Worm (Caenorhabditis elegans) whole organism, young adult: ENCODE results near the gene ubxn-5.
A peak's percentile ranks its signal among the peaks of the same experiment; 100 is the strongest.

Source experiments
- B0019.2 ChIP-seq: fragments of 200-800 bp; sonication (Bioruptor generic); conservative IDR thresholded peaks from 2 replicates; pipeline ENCODE4 v1.3.6; 2022; ENCODE audit warnings: missing genetic modification reagents, missing genetic modification characterization, missing compliant biosample characterization
- B0336.3 ChIP-seq: fragments of 200-800 bp; sonication (Bioruptor generic); IDR thresholded peaks from 2 replicates; pipeline ENCODE4 v1.3.6; 2022; ENCODE audit warnings: missing genetic modification characterization, missing compliant biosample characterization
- F10E7.11 ChIP-seq: sonication (generic microtip); optimal IDR thresholded peaks from 2 replicates; lab custom pipeline; 2017; ENCODE audit warnings: mild to moderate bottlenecking, missing genetic modification characterization, moderate library complexity, missing compliant biosample characterization
- F37B4.10 ChIP-seq: fragments of 200-800 bp; sonication (Bioruptor generic); IDR thresholded peaks from 2 replicates; pipeline ENCODE4 v1.3.6; 2022; ENCODE audit warnings: missing genetic modification characterization, missing compliant biosample characterization
- F52B5.7 ChIP-seq: sonication (generic microtip); optimal IDR thresholded peaks from 2 replicates; lab custom pipeline; 2016; ENCODE audit warnings: mild to moderate bottlenecking, missing genetic modification characterization, missing compliant biosample characterization
- F57C9.4 ChIP-seq: sonication (generic microtip); optimal IDR thresholded peaks from 2 replicates; lab custom pipeline; 2017; ENCODE audit warnings: mild to moderate bottlenecking, missing genetic modification characterization, missing compliant biosample characterization
- K12H6.12 ChIP-seq: fragments of 200-800 bp; sonication (Bioruptor generic); optimal IDR thresholded peaks from 2 replicates; lab custom pipeline; 2018; ENCODE audit warnings: mild to moderate bottlenecking, missing genetic modification characterization, missing compliant biosample characterization
- T07F8.4 ChIP-seq: sonication (generic microtip); optimal IDR thresholded peaks from 2 replicates; lab custom pipeline; 2016; ENCODE audit warnings: mild to moderate bottlenecking, missing genetic modification characterization, moderate library complexity, missing compliant biosample characterization
- Y53F4B.3 ChIP-seq: fragments of 200-800 bp; sonication (Bioruptor generic); IDR thresholded peaks from 2 replicates; pipeline ENCODE4 v1.3.6; 2022; ENCODE audit warnings: missing genetic modification reagents, missing genetic modification characterization, missing compliant biosample characterization
- Y53G8AR.9 ChIP-seq: fragments of 200-800 bp; sonication (Bioruptor generic); conservative IDR thresholded peaks from 2 replicates; pipeline ENCODE4 v1.3.6; 2022; ENCODE audit warnings: missing genetic modification reagents, missing genetic modification characterization, missing compliant biosample characterization
- aptf-2 ChIP-seq: fragments of 200-800 bp; sonication (Bioruptor generic); conservative IDR thresholded peaks from 2 replicates; pipeline ENCODE4 v1.3.6; 2022; ENCODE audit warnings: missing genetic modification reagents, missing genetic modification characterization, missing compliant biosample characterization
- athp-1 ChIP-seq: sonication (generic microtip); optimal IDR thresholded peaks from 2 replicates; lab custom pipeline; 2017; ENCODE audit warnings: mild to moderate bottlenecking, missing genetic modification characterization, missing compliant biosample characterization
- attf-3 ChIP-seq: fragments of 200-800 bp; sonication (Bioruptor generic); conservative IDR thresholded peaks from 2 replicates; pipeline ENCODE4 v1.3.6; 2022; ENCODE audit warnings: missing genetic modification reagents, missing genetic modification characterization, missing compliant biosample characterization
- bed-1 ChIP-seq: fragments of 200-800 bp; sonication (Bioruptor generic); IDR thresholded peaks from 2 replicates; pipeline ENCODE4 v1.3.6; 2022; ENCODE audit warnings: missing genetic modification reagents, missing genetic modification characterization, missing compliant biosample characterization
- ccch-3 ChIP-seq: fragments of 200-800 bp; sonication (Bioruptor generic); optimal IDR thresholded peaks from 2 replicates; lab custom pipeline; 2018; ENCODE audit warnings: mild to moderate bottlenecking, missing genetic modification characterization, missing compliant biosample characterization
- cebp-1 ChIP-seq, 2 experiments: fragments of 200-800 bp in 1 of 2; sonication (Bioruptor generic) in 1 of 2; sonication (generic microtip) in 1 of 2; IDR thresholded peaks in 1 of 2; optimal IDR thresholded peaks in 1 of 2; 2 replicates each; pipeline versions ENCODE4 v1.3.6 to Lab custom; 2017 to 2022; ENCODE audit warnings: missing compliant biosample characterization in 2 of 2, missing genetic modification characterization in 2 of 2, mild to moderate bottlenecking in 1 of 2, missing genetic modification reagents in 1 of 2, moderate library complexity in 1 of 2
- ceh-40 ChIP-seq: fragments of 200-800 bp; sonication (Bioruptor generic); IDR thresholded peaks from 2 replicates; pipeline ENCODE4 v1.3.6; 2022; ENCODE audit warnings: missing genetic modification characterization, missing compliant biosample characterization
- ceh-91 ChIP-seq: fragments of 200-800 bp; sonication (Bioruptor generic); IDR thresholded peaks from 2 replicates; pipeline ENCODE4 v1.3.6; 2022; ENCODE audit warnings: missing genetic modification reagents, missing genetic modification characterization, missing compliant biosample characterization
- die-1 ChIP-seq: sonication (generic microtip); optimal IDR thresholded peaks from 2 replicates; lab custom pipeline; 2016; ENCODE audit warnings: missing genotype, mild to moderate bottlenecking, missing genetic modification characterization, missing compliant biosample characterization
- dox-1 ChIP-seq: fragments of 200-800 bp; sonication (Bioruptor generic); IDR thresholded peaks from 2 replicates; pipeline ENCODE4 v1.3.6; 2022; ENCODE audit warnings: missing genetic modification reagents, missing genetic modification characterization, missing compliant biosample characterization
- egl-44 ChIP-seq: fragments of 200-800 bp; sonication (Bioruptor generic); IDR thresholded peaks from 2 replicates; pipeline ENCODE4 v1.3.6; 2022; ENCODE audit warnings: missing genetic modification reagents, missing genetic modification characterization, missing compliant biosample characterization
- fkh-3 ChIP-seq: sonication (generic microtip); optimal IDR thresholded peaks from 2 replicates; lab custom pipeline; 2016; ENCODE audit warnings: mild to moderate bottlenecking, missing genetic modification characterization, missing compliant biosample characterization
- let-526 ChIP-seq: fragments of 200-800 bp; sonication (Bioruptor generic); IDR thresholded peaks from 2 replicates; pipeline ENCODE4 v1.3.6; 2022; ENCODE audit warnings: missing genetic modification reagents, missing genetic modification characterization, missing compliant biosample characterization
- lin-35 ChIP-seq, 3 experiments: fragments of 150-350 bp in 2 of 3; sonication (generic microtip) in 1 of 3; optimal IDR thresholded peaks; 2 replicates each; lab custom pipeline; 2014 to 2018; ENCODE audit warnings: missing biosample characterization in 3 of 3, missing genetic modification characterization in 3 of 3, missing genetic modification reagents in 3 of 3
- lin-40 ChIP-seq: sonication (generic microtip); optimal IDR thresholded peaks from 2 replicates; lab custom pipeline; 2016; ENCODE audit warnings: missing genetic modification characterization, mild to moderate bottlenecking, missing compliant biosample characterization, missing genotype, missing genetic modification reagents
- lsl-1 ChIP-seq: fragments of 200-800 bp; sonication (Bioruptor generic); optimal IDR thresholded peaks from 2 replicates; lab custom pipeline; 2018; ENCODE audit warnings: mild to moderate bottlenecking, missing genetic modification characterization, moderate library complexity, missing compliant biosample characterization
- madf-6 ChIP-seq: fragments of 200-800 bp; sonication (Bioruptor generic); IDR thresholded peaks from 2 replicates; pipeline ENCODE4 v1.3.6; 2022; ENCODE audit warnings: missing genetic modification reagents, missing genetic modification characterization, missing compliant biosample characterization
- madf-8 ChIP-seq: fragments of 200-800 bp; sonication (Bioruptor generic); conservative IDR thresholded peaks from 2 replicates; pipeline ENCODE4 v1.3.6; 2022; ENCODE audit warnings: missing genetic modification reagents, missing genetic modification characterization, missing compliant biosample characterization
- mel-28 ChIP-seq: sonication (generic microtip); optimal IDR thresholded peaks from 2 replicates; lab custom pipeline; 2016; ENCODE audit warnings: borderline replicate concordance, mild to moderate bottlenecking, missing genetic modification characterization, missing compliant biosample characterization
- mes-4 ChIP-seq: sonication (generic microtip); optimal IDR thresholded peaks from 2 replicates; lab custom pipeline; 2016; ENCODE audit warnings: missing genotype, missing genetic modification characterization, missing compliant biosample characterization
- nhr-120 ChIP-seq: fragments of 200-800 bp; sonication (Bioruptor generic); IDR thresholded peaks from 2 replicates; pipeline ENCODE4 v1.3.6; 2022; ENCODE audit warnings: missing genetic modification characterization, missing compliant biosample characterization
- nhr-80 ChIP-seq: sonication (generic microtip); optimal IDR thresholded peaks from 2 replicates; lab custom pipeline; 2016; ENCODE audit warnings: missing genetic modification characterization, missing compliant biosample characterization
- nhr-90 ChIP-seq: sonication (generic microtip); optimal IDR thresholded peaks from 2 replicates; lab custom pipeline; 2016; ENCODE audit warnings: missing genotype, mild to moderate bottlenecking, missing genetic modification characterization, missing compliant biosample characterization
- rcor-1 ChIP-seq: fragments of 200-800 bp; sonication (Bioruptor generic); IDR thresholded peaks from 2 replicates; pipeline ENCODE4 v1.3.6; 2022; ENCODE audit warnings: missing genetic modification reagents, missing genetic modification characterization, missing compliant biosample characterization
- rec-8 ChIP-seq, 2 experiments: sonication (generic microtip); optimal IDR thresholded peaks; 2 replicates each; lab custom pipeline; 2016; ENCODE audit warnings: mild to moderate bottlenecking in 2 of 2, missing genetic modification characterization in 2 of 2, missing genetic modification reagents in 2 of 2, missing genotype in 2 of 2, missing biosample characterization in 1 of 2, missing compliant biosample characterization in 1 of 2, moderate library complexity in 1 of 2
- repo-1 ChIP-seq: sonication (generic microtip); optimal IDR thresholded peaks from 2 replicates; lab custom pipeline; 2017; ENCODE audit warnings: mild to moderate bottlenecking, missing genetic modification characterization, missing compliant biosample characterization
- snpc-3.4 ChIP-seq: sonication (generic microtip); optimal IDR thresholded peaks from 2 replicates; lab custom pipeline; 2017; ENCODE audit warnings: missing genetic modification characterization, mild to moderate bottlenecking, missing compliant biosample characterization, antibody characterized with exemption, moderate library complexity, missing genotype, missing genetic modification reagents
- tlf-1 ChIP-seq: fragments of 200-800 bp; sonication (Bioruptor generic); optimal IDR thresholded peaks from 2 replicates; lab custom pipeline; 2018; ENCODE audit warnings: mild to moderate bottlenecking, missing genetic modification characterization, missing compliant biosample characterization
- unc-130 ChIP-seq: sonication (generic microtip); optimal IDR thresholded peaks from 2 replicates; lab custom pipeline; 2016; ENCODE audit warnings: missing genetic modification reagents, missing genetic modification characterization, missing compliant biosample characterization
- zfh-2 ChIP-seq: fragments of 200-800 bp; sonication (Bioruptor generic); conservative IDR thresholded peaks from 2 replicates; pipeline ENCODE4 v1.3.6; 2022; ENCODE audit warnings: missing genetic modification reagents, missing genetic modification characterization, missing compliant biosample characterization
- zim-3 ChIP-seq: sonication (generic microtip); optimal IDR thresholded peaks from 2 replicates; lab custom pipeline; 2017; ENCODE audit warnings: mild to moderate bottlenecking, missing genetic modification characterization, moderate library complexity, missing compliant biosample characterization
- ztf-18 ChIP-seq: sonication (generic microtip); optimal IDR thresholded peaks from 2 replicates; lab custom pipeline; 2016; ENCODE audit warnings: missing genotype, mild to moderate bottlenecking, missing genetic modification characterization, missing compliant biosample characterization
- ztf-22 ChIP-seq: fragments of 200-800 bp; sonication (Bioruptor generic); optimal IDR thresholded peaks from 2 replicates; lab custom pipeline; 2018; ENCODE audit warnings: mild to moderate bottlenecking, missing genetic modification characterization, moderate library complexity, missing compliant biosample characterization

The ubxn-5 gene

ce11 chrII:10204428-10205049, 29.8 kb downstream of the ubxn-5 start:
- TF ChIP-seq zfh-2 (GFP tag; lab: Robert Waterston, UW) (peak; percentile 57), snpc-3.4 (no peak), madf-8 (GFP tag; lab: Robert Waterston, UW) (no peak)

DNA sequence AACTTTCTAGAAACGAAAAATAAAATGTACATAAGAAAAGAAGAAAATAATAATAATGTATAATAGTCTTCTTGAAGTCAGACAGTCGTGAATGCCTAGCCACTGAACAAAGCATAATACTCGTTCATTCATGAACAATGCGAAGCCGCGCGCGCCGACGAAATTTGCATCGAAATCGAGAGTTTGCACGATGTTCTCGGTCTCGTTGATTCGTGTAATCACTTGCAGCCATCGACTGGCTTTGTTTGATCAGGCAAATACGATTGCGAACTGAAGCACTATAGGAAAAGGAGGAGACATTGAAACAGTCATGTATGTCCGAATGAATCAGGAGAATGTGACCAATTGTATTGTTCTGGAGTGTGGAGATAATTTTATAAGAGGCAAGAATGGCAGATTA, 30.5 kb downstream of the ubxn-5 start:
- TF ChIP-seq B0019.2 (no peak), egl-44 (no peak), bed-1 (no peak), die-1 (tag; lab: Kevin White, UChicago) (no peak), F37B4.10 (GFP tag; lab: Robert Waterston, UW) (no peak), ztf-22 (no peak), B0336.3 (no peak), repo-1 (tag; lab: Kevin White, UChicago) (no peak), madf-6 (no peak), mel-28 (no peak), tlf-1 (GFP tag; lab: Kevin White, UChicago) (no peak), Y53G8AR.9 (no peak), nhr-120 (GFP tag; lab: Robert Waterston, UW) (no peak), rec-8 (tag; optimal IDR thresholded peaks at IDR 0.05; lab: Kevin White, UChicago) (no peak), nhr-80 (tag; lab: Kevin White, UChicago) (no peak), aptf-2 (GFP tag; lab: Robert Waterston, UW) (no peak), let-526 (GFP tag; lab: Robert Waterston, UW) (no peak), F10E7.11 (tag; lab: Kevin White, UChicago) (no peak)

ce11 chrII:10203067-10203466, 31.2 kb downstream of the ubxn-5 start:
- no peak for TF ChIP-seq lsl-1 (GFP tag; lab: Kevin White, UChicago)
- TF ChIP-seq Y53G8AR.9 = no peak
- TF ChIP-seq F57C9.4 = no peak
- no peak for TF ChIP-seq ccch-3 (GFP tag; lab: Kevin White, UChicago)
- no peak for TF ChIP-seq die-1 (tag; lab: Kevin White, UChicago)
- TF ChIP-seq let-526 (GFP tag; lab: Robert Waterston, UW) = no peak
- TF ChIP-seq attf-3 = no peak
- no peak for TF ChIP-seq ztf-18 (tag; lab: Kevin White, UChicago)
- no peak for TF ChIP-seq rcor-1 (GFP tag; lab: Robert Waterston, UW)
- no peak for TF ChIP-seq nhr-90 (tag; lab: Kevin White, UChicago)
- no peak for TF ChIP-seq cebp-1 (GFP tag; IDR thresholded peaks at IDR 0.05; lab: Robert Waterston, UW)
- TF ChIP-seq cebp-1 (tag; optimal IDR thresholded peaks at IDR 0.05; lab: Kevin White, UChicago) = no peak
- TF ChIP-seq athp-1 (tag; lab: Kevin White, UChicago) = no peak
- no peak for TF ChIP-seq lin-40 (tag; lab: Kevin White, UChicago)
- TF ChIP-seq unc-130 (GFP tag; lab: Kevin White, UChicago) = no peak
- TF ChIP-seq, all 124 proteins: peak for 0

DNA sequence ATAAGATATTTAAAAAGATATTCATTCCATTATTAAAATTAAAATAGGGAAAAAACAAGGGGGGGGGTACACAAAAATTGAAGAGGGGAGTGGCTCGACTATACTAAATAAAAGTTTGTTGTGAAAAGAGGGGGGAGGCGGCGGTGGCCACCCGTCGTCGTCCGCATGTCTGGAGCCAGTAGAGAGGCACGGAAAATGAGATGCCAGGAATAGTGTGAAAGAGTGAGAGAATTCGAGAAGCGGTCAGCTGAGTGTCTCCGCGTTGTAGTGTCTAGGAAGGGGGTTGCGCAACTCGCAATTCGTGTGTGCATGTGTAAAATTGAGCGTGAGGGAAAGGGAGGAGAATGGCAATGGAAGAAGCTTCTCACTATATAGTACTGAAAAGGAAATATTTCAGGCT, 32.0 kb downstream of the ubxn-5 start:
- no peak for TF ChIP-seq egl-44
- no peak for TF ChIP-seq zim-3
- no peak for TF ChIP-seq mes-4
- no peak for TF ChIP-seq ceh-91 (GFP tag; lab: Robert Waterston, UW)
- no peak for TF ChIP-seq ceh-40
- no peak for TF ChIP-seq rcor-1 (GFP tag; lab: Robert Waterston, UW)
- TF ChIP-seq Y53F4B.3 (GFP tag; lab: Robert Waterston, UW) = no peak
- no peak for TF ChIP-seq fkh-3 (tag; lab: Kevin White, UChicago)
- no peak for TF ChIP-seq lin-35 (GFP tag; optimal IDR thresholded peaks at IDR 0.05; lab: Kevin White, UChicago)
- no peak for TF ChIP-seq T07F8.4 (tag; lab: Kevin White, UChicago)
- TF ChIP-seq dox-1 (GFP tag; lab: Robert Waterston, UW) = no peak
- no peak for TF ChIP-seq ztf-22
- TF ChIP-seq K12H6.12 (tag; lab: Kevin White, UChicago) = no peak
- peak; percentile 55; the same call in 1 of the 2 replicates for TF ChIP-seq zfh-2 (GFP tag; lab: Robert Waterston, UW)
- no peak for TF ChIP-seq nhr-80 (tag; lab: Kevin White, UChicago)
- no peak for TF ChIP-seq cebp-1 (GFP tag; IDR thresholded peaks at IDR 0.05; lab: Robert Waterston, UW)
- peak; percentile 24 for TF ChIP-seq cebp-1 (tag; optimal IDR thresholded peaks at IDR 0.05; lab: Kevin White, UChicago)
- no peak for TF ChIP-seq F52B5.7 (tag; lab: Kevin White, UChicago)
